Worm (Caenorhabditis elegans) whole organism, late embryonic: ENCODE data around the gene srg-3.

Source experiments
- ama-1 ChIP-seq: fragments of 150-350 bp; optimal IDR thresholded peaks from 2 replicates; lab custom pipeline; 2014
- ceh-19 ChIP-seq: fragments of 200-800 bp; sonication (Bioruptor generic); optimal IDR thresholded peaks from 2 replicates; lab custom pipeline; 2018; ENCODE audit warnings: mild to moderate bottlenecking, missing genetic modification characterization, missing compliant biosample characterization
- ceh-48 ChIP-seq: sonication (generic microtip); optimal IDR thresholded peaks from 2 replicates; lab custom pipeline; 2016; ENCODE audit warnings: missing genetic modification characterization, inconsistent platforms, missing compliant biosample characterization
- fkh-10 ChIP-seq: fragments of 150-350 bp; optimal IDR thresholded peaks from 2 replicates; lab custom pipeline; 2014; ENCODE audit warnings: missing biosample characterization, missing genetic modification reagents, missing genetic modification characterization
- hlh-13 ChIP-seq: fragments of 200-800 bp; sonication (Bioruptor generic); optimal IDR thresholded peaks from 2 replicates; lab custom pipeline; 2018; ENCODE audit warnings: mild to moderate bottlenecking, missing genetic modification characterization, missing compliant biosample characterization
- lin-11 ChIP-seq: fragments of 200-800 bp; sonication (Bioruptor generic); optimal IDR thresholded peaks from 2 replicates; lab custom pipeline; 2018; ENCODE audit warnings: mild to moderate bottlenecking, missing genetic modification characterization, missing compliant biosample characterization
- pha-4 ChIP-seq: fragments of 150-350 bp; optimal IDR thresholded peaks from 2 replicates; lab custom pipeline; 2018; ENCODE audit warnings: missing biosample characterization, missing genetic modification reagents, missing genetic modification characterization
- pros-1 ChIP-seq: fragments of 150-350 bp; optimal IDR thresholded peaks from 2 replicates; lab custom pipeline; 2014; ENCODE audit warnings: missing biosample characterization, missing genetic modification reagents, missing genetic modification characterization

DNA sequence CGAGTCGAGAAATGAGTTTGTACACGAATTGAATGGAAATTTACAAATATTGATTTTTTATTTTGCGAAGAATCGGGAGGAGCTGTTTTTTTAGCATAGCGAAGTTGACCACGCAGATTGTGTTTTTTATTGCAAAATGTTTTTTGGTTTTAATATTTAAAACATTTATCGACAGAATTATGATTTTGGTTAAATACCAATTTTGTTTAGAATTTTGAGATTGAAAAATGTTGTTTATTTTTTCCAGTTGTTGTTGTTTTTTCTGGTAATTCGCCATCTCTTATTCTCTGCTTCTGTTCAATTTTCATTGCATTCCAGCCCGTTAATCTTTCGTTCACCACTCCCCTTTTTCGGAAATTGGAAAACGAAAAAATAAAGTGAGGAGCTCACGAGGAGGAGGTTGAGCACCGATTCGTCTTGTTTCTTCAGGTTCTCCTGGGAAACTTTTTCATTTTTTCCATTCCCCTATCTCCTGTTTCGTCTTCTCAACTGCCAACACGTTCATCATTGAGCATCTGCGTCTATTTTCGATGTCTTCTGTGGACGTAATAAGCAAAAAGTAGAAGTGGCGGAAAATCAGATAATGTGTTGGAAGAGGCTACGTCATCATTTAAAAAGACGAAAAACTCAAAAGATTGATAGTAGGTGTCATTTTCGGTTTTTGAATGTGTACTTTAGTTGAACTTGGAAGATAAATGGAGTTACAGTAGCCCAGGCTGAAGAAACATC is 26.0 kb upstream of the srg-3 start, which contains the start of gene F47D12.7:
- TF ChIP-seq fkh-10 (GFP tag; lab: Kevin White, UChicago) (no peak), pha-4 (tag; lab: Kevin White, UChicago) (no peak), ceh-19 (GFP tag; lab: Kevin White, UChicago) (no peak), lin-11 (no peak), pros-1 (tag; lab: Kevin White, UChicago) (no peak), hlh-13 (GFP tag; lab: Kevin White, UChicago) (no peak), ama-1 (lab: Kevin White, UChicago) (no peak), ceh-48 (no peak)
